Worm (Caenorhabditis elegans): Measurements from ENCODE around the gene wah-1.

The wah-1 gene

ce11 chrIII:11989823-11990222 is at the start of gene wah-1 (continued):
- no peak for TF ChIP-seq mab-9 (GFP tag; IDR thresholded peaks at IDR 0.05)
- no peak for TF ChIP-seq ceh-88 (GFP tag; IDR thresholded peaks at IDR 0.05)
- TF ChIP-seq nhr-47 (tag; optimal IDR thresholded peaks at IDR 0.05) = peak; percentile 14
- TF ChIP-seq ets-5 (GFP tag; IDR thresholded peaks at IDR 0.05) = no peak
- TF ChIP-seq ztf-4 (tag; optimal IDR thresholded peaks at IDR 0.05) = no peak
- TF ChIP-seq nhr-12 (tag; optimal IDR thresholded peaks at IDR 0.05) = no peak
- no peak for TF ChIP-seq zag-1 (tag; optimal IDR thresholded peaks at IDR 0.05)
- no peak for TF ChIP-seq sox-4 (tag; optimal IDR thresholded peaks at IDR 0.05)
- TF ChIP-seq nhr-90 (tag; optimal IDR thresholded peaks at IDR 0.05; ENCODE audit: poor library complexity) = peak; percentile 18
- no peak for TF ChIP-seq unc-130 (tag; optimal IDR thresholded peaks at IDR 0.05)
- TF ChIP-seq dpl-1 (GFP tag; optimal IDR thresholded peaks at IDR 0.05) = peak; percentile 2 to 40 (median 29)
- TF ChIP-seq lin-35 (GFP tag; optimal IDR thresholded peaks at IDR 0.05) = peak in 1 of 2 experiments; percentile 71
- TF ChIP-seq nhr-28 (tag; optimal IDR thresholded peaks at IDR 0.05) = no peak
- TF ChIP-seq isw-1 (GFP tag; IDR thresholded peaks at IDR 0.05) = no peak
- TF ChIP-seq aha-1 (tag; optimal IDR thresholded peaks at IDR 0.05) = no peak
- no peak for TF ChIP-seq nhr-11 (tag; optimal IDR thresholded peaks at IDR 0.05)
- TF ChIP-seq alr-1 (tag; optimal IDR thresholded peaks at IDR 0.05; ENCODE audit: borderline replicate concordance) = no peak
- TF ChIP-seq F16B12.6 (tag; optimal IDR thresholded peaks at IDR 0.05) = no peak
- TF ChIP-seq fkh-4 (tag; optimal IDR thresholded peaks at IDR 0.05; ENCODE audit: borderline replicate concordance) = no peak
- TF ChIP-seq lin-39 (tag; optimal IDR thresholded peaks at IDR 0.05) = no peak
- TF ChIP-seq ztf-11 (tag; optimal IDR thresholded peaks at IDR 0.05) = no peak
- no peak for TF ChIP-seq lin-15B (tag; optimal IDR thresholded peaks at IDR 0.05)
- TF ChIP-seq aly-2 (tag; optimal IDR thresholded peaks at IDR 0.05) = no peak
- TF ChIP-seq fkh-8 (tag; optimal IDR thresholded peaks at IDR 0.05) = no peak
- no peak for TF ChIP-seq ceh-63 (GFP tag; optimal IDR thresholded peaks at IDR 0.05)
- no peak for TF ChIP-seq skn-1 (tag; optimal IDR thresholded peaks at IDR 0.05)
- TF ChIP-seq unc-30 (tag; optimal IDR thresholded peaks at IDR 0.05) = no peak
- no peak for TF ChIP-seq unc-86 (tag; optimal IDR thresholded peaks at IDR 0.05)
- no peak for TF ChIP-seq pax-3 (tag; optimal IDR thresholded peaks at IDR 0.05)
- TF ChIP-seq vab-15 (tag; optimal IDR thresholded peaks at IDR 0.05) = no peak
- no peak for TF ChIP-seq egl-27 (tag; optimal IDR thresholded peaks at IDR 0.05)

- TF ChIP-seq pag-3 (tag; optimal IDR thresholded peaks at IDR 0.05; ENCODE audit: borderline replicate concordance, insufficient read depth) (no peak), nhr-19 (GFP tag; conservative IDR thresholded peaks at IDR 0.05) (peak; percentile 64), grh-1 (GFP tag; IDR thresholded peaks at IDR 0.05) (no peak), pax-3 (tag; optimal IDR thresholded peaks at IDR 0.05) (no peak), lsy-2 (tag; optimal IDR thresholded peaks at IDR 0.05) (peak; percentile 25 to 58), dsc-1 (tag; optimal IDR thresholded peaks at IDR 0.05) (peak; percentile 10), ceh-8 (GFP tag; optimal IDR thresholded peaks at IDR 0.05) (no peak), xbp-1 (tag; optimal IDR thresholded peaks at IDR 0.05) (peak; percentile 11), nhr-237 (tag; optimal IDR thresholded peaks at IDR 0.05) (no peak), efl-1 (optimal IDR thresholded peaks at IDR 0.05) (peak; percentile 19 to 27), efl-1 (GFP tag; optimal IDR thresholded peaks at IDR 0.05 in 1 of 2) (peak; percentile 26 to 90), jun-1 (tag; optimal IDR thresholded peaks at IDR 0.05) (no peak), rnt-1 (tag; optimal IDR thresholded peaks at IDR 0.05) (peak; percentile 87), elt-3 (tag; optimal IDR thresholded peaks at IDR 0.05) (no peak), fkh-8 (tag; optimal IDR thresholded peaks at IDR 0.05) (no peak), unc-30 (tag; optimal IDR thresholded peaks at IDR 0.05) (no peak), Y116A8C.19 (tag; optimal IDR thresholded peaks at IDR 0.05; ENCODE audit: borderline replicate concordance) (no peak), ceh-82 (tag; optimal IDR thresholded peaks at IDR 0.05) (no peak), mdl-1 (tag; optimal IDR thresholded peaks at IDR 0.05) (peak in 1 of 2 experiments; percentile 2), ceh-88 (GFP tag; IDR thresholded peaks at IDR 0.05) (no peak), sup-37 (GFP tag; optimal IDR thresholded peaks at IDR 0.05) (no peak), snu-23 (GFP tag; optimal IDR thresholded peaks at IDR 0.05) (peak; percentile 64), nhr-20 (tag; optimal IDR thresholded peaks at IDR 0.05) (peak; percentile 30), aly-2 (tag; optimal IDR thresholded peaks at IDR 0.05) (no peak), zag-1 (tag; optimal IDR thresholded peaks at IDR 0.05) (no peak), nhr-47 (tag; optimal IDR thresholded peaks at IDR 0.05) (peak; percentile 54), egl-27 (tag; optimal IDR thresholded peaks at IDR 0.05) (no peak), lin-14 (GFP tag; optimal IDR thresholded peaks at IDR 0.05) (peak; percentile 85), skn-1 (tag; optimal IDR thresholded peaks at IDR 0.05) (peak; percentile 19), fkh-4 (tag; optimal IDR thresholded peaks at IDR 0.05; ENCODE audit: borderline replicate concordance) (no peak)
These were observed 47.3 kb upstream of the wah-1 start for ce11 chrIII:11942664-11943063.

Data from whole organism, L1 larva.